In the genomic region with DNA sequence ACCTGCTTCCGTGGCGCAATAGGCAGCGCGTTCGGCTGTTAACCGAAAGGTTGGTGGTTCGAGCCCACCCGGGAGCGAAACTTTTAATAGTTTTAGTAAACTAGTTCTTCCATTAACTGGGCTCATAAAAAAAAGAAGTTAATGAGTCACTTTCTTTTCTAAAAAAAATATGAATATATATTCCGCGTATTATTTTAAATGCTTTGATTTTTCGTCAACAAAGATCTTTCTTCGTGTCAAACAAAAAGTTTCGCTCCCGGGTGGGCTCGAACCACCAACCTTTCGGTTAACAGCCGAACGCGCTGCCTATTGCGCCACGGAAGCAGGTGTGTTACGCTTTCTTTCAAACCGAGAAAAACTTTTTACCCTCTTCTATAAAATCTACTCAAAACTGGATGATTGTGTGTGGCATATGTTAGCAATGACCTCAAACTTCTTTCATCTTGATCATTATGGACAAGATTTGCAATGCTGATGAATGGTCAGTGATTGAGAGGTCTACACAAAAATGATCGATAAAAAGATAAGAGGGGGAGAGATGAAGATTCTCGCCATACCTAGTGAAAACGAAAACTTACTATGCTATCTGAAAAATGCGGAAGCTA, we compare ENCODE assay signal across 8 worm cellular contexts.
TF ChIP-seq lines count a peak whose summit lies in the region.

No protein-coding gene starts in this region.

TF ChIP-seq in whole organism, L1 larva, 84 proteins besides CTCF, POLR2A, EP300 and RAD21 (continues in another document):
- no peak for TF ChIP-seq ceh-88 (GFP tag; IDR thresholded peaks at IDR 0.05; lab: Robert Waterston, UW)
- TF ChIP-seq lin-14 (GFP tag; optimal IDR thresholded peaks at IDR 0.05; lab: Kevin White, UChicago), result peak; percentile 60
- TF ChIP-seq nhr-20 (tag; optimal IDR thresholded peaks at IDR 0.05; lab: Kevin White, UChicago), result peak; percentile 54
- no peak for TF ChIP-seq ceh-63 (GFP tag; optimal IDR thresholded peaks at IDR 0.05; lab: Kevin White, UChicago)
- no peak for TF ChIP-seq skn-1 (tag; optimal IDR thresholded peaks at IDR 0.05; lab: Kevin White, UChicago)
- TF ChIP-seq fkh-10 (GFP tag; optimal IDR thresholded peaks at IDR 0.05; lab: Kevin White, UChicago), result no peak
- no peak for TF ChIP-seq C34B4.2 (tag; optimal IDR thresholded peaks at IDR 0.05; lab: Kevin White, UChicago)
- TF ChIP-seq mep-1 (tag; optimal IDR thresholded peaks at IDR 0.05; lab: Kevin White, UChicago), result peak; percentile 55
- no peak for TF ChIP-seq egl-13 (tag; optimal IDR thresholded peaks at IDR 0.05; lab: Kevin White, UChicago)
- TF ChIP-seq nhr-11 (tag; optimal IDR thresholded peaks at IDR 0.05; lab: Kevin White, UChicago), result no peak
- TF ChIP-seq ztf-4 (tag; optimal IDR thresholded peaks at IDR 0.05; lab: Kevin White, UChicago), result no peak

TF ChIP-seq in whole organism, L2 larva, 48 proteins besides CTCF, POLR2A, EP300 and RAD21 (continues in another document):
- TF ChIP-seq egl-27 (tag; optimal IDR thresholded peaks at IDR 0.05; lab: Kevin White, UChicago) (peak; percentile 41), mbf-1 (tag; optimal IDR thresholded peaks at IDR 0.05; lab: Kevin White, UChicago) (no peak), mab-5 (tag; optimal IDR thresholded peaks at IDR 0.05; lab: Kevin White, UChicago) (no peak), nhr-6 (tag; optimal IDR thresholded peaks at IDR 0.05; lab: Kevin White, UChicago) (no peak), lsy-2 (tag; optimal IDR thresholded peaks at IDR 0.05; lab: Kevin White, UChicago) (peak in 1 of 2 experiments; percentile 21), unc-62 (GFP tag; optimal IDR thresholded peaks at IDR 0.05; lab: Kevin White, UChicago) (no peak), sma-3 (GFP tag; optimal IDR thresholded peaks at IDR 0.05; lab: Kevin White, UChicago) (peak; percentile 58), ztf-11 (tag; optimal IDR thresholded peaks at IDR 0.05; lab: Kevin White, UChicago) (no peak), crh-2 (tag; optimal IDR thresholded peaks at IDR 0.05; lab: Kevin White, UChicago) (peak; percentile 43), ZK546.5 (tag; optimal IDR thresholded peaks at IDR 0.05; lab: Kevin White, UChicago) (no peak)

TF ChIP-seq in whole organism, L3 larva, 47 proteins besides CTCF, POLR2A, EP300 and RAD21 (continues in another document):
- TF ChIP-seq ceh-9 (tag; optimal IDR thresholded peaks at IDR 0.05; lab: Kevin White, UChicago), result no peak
- no peak for TF ChIP-seq nhr-76 (tag; optimal IDR thresholded peaks at IDR 0.05; lab: Kevin White, UChicago)
- no peak for TF ChIP-seq R02D3.7 (tag; optimal IDR thresholded peaks at IDR 0.05; lab: Kevin White, UChicago)
- TF ChIP-seq nhr-67 (tag; optimal IDR thresholded peaks at IDR 0.05; lab: Kevin White, UChicago), result no peak
- TF ChIP-seq jun-1 (tag; optimal IDR thresholded peaks at IDR 0.05; lab: Kevin White, UChicago), result no peak
- no peak for TF ChIP-seq fkh-2 (tag; optimal IDR thresholded peaks at IDR 0.05; lab: Kevin White, UChicago)
- no peak for TF ChIP-seq lin-39 (tag; optimal IDR thresholded peaks at IDR 0.05; lab: Kevin White, UChicago)
- no peak for TF ChIP-seq elt-3 (tag; optimal IDR thresholded peaks at IDR 0.05; lab: Kevin White, UChicago)
- TF ChIP-seq skn-1 (tag; optimal IDR thresholded peaks at IDR 0.05; lab: Kevin White, UChicago), result no peak
- TF ChIP-seq egl-27 (tag; optimal IDR thresholded peaks at IDR 0.05; lab: Kevin White, UChicago), result no peak
- TF ChIP-seq sea-2 (GFP tag; optimal IDR thresholded peaks at IDR 0.05; lab: Kevin White, UChicago), result no peak
- no peak for TF ChIP-seq unc-62 (GFP tag; optimal IDR thresholded peaks at IDR 0.05; lab: Kevin White, UChicago)

TF ChIP-seq in whole organism, L4 larva, 104 proteins besides CTCF, POLR2A, EP300 and RAD21 (continues in another document):
- TF ChIP-seq lin-38 (GFP tag; IDR thresholded peaks at IDR 0.05; lab: Robert Waterston, UW) (peak; percentile 61), nhr-41 (GFP tag; IDR thresholded peaks at IDR 0.05; lab: Robert Waterston, UW) (no peak), madf-5 (GFP tag; IDR thresholded peaks at IDR 0.05; lab: Robert Waterston, UW) (peak in 1 of 2 experiments; percentile 56; a peak in 1 of 4 replicates), gei-8 (GFP tag; optimal IDR thresholded peaks at IDR 0.05; lab: Kevin White, UChicago) (peak; percentile 3), ctbp-1 (GFP tag; IDR thresholded peaks at IDR 0.05; lab: Robert Waterston, UW) (0 out of 2 replicates have a peak, but pooled peaks have one; percentile 62), nhr-102 (tag; optimal IDR thresholded peaks at IDR 0.05; lab: Kevin White, UChicago) (peak; percentile 62), hlh-11 (tag; optimal IDR thresholded peaks at IDR 0.05; lab: Kevin White, UChicago) (peak; percentile 58), lin-15B (tag; optimal IDR thresholded peaks at IDR 0.05; lab: Kevin White, UChicago) (no peak), mes-2 (tag; optimal IDR thresholded peaks at IDR 0.05; lab: Kevin White, UChicago; ENCODE audit: poor library complexity, severe bottlenecking) (peak; percentile 57)

TF ChIP-seq in whole organism, early embryonic, 17 proteins besides CTCF, POLR2A, EP300 and RAD21:
- TF ChIP-seq ama-1 (optimal IDR thresholded peaks at IDR 0.05; lab: Kevin White, UChicago) (no peak), pes-1 (GFP tag; IDR thresholded peaks at IDR 0.05; lab: Robert Waterston, UW) (0 out of 2 replicates have a peak, but pooled peaks have one; percentile 41)

TF ChIP-seq in whole organism, midembryonic, 9 proteins besides CTCF, POLR2A, EP300 and RAD21:
- TF ChIP-seq klf-2 (GFP tag; conservative IDR thresholded peaks at IDR 0.05; lab: Robert Waterston, UW) (no peak), cog-1 (tag; optimal IDR thresholded peaks at IDR 0.05; lab: Kevin White, UChicago) (no peak), ztf-29 (GFP tag; IDR thresholded peaks at IDR 0.05; lab: Robert Waterston, UW) (no peak), ztf-23 (GFP tag; IDR thresholded peaks at IDR 0.05; lab: Robert Waterston, UW) (0 out of 2 replicates have a peak, but pooled peaks have one; percentile 10), med-1 (GFP tag; optimal IDR thresholded peaks at IDR 0.05; lab: Kevin White, UChicago; ENCODE audit: insufficient read depth) (no peak), ref-1 (GFP tag; conservative IDR thresholded peaks at IDR 0.05; lab: Robert Waterston, UW) (no peak), tab-1 (GFP tag; IDR thresholded peaks at IDR 0.05; lab: Robert Waterston, UW) (0 out of 2 replicates have a peak, but pooled peaks have one; percentile 31), T22C8.4 (GFP tag; IDR thresholded peaks at IDR 0.05; lab: Robert Waterston, UW) (no peak), flt-1 (GFP tag; IDR thresholded peaks at IDR 0.05; lab: Robert Waterston, UW) (0 out of 2 replicates have a peak, but pooled peaks have one; percentile 26)

TF ChIP-seq in whole organism, mixed stage, embryonic, 35 proteins besides CTCF, POLR2A, EP300 and RAD21:
- TF ChIP-seq sptf-1 (tag; optimal IDR thresholded peaks at IDR 0.05; lab: Kevin White, UChicago), result peak; percentile 21
- no peak for TF ChIP-seq blmp-1 (tag; optimal IDR thresholded peaks at IDR 0.05; lab: Kevin White, UChicago)
- peak; percentile 83 for TF ChIP-seq elt-1 (tag; optimal IDR thresholded peaks at IDR 0.05; lab: Kevin White, UChicago; ENCODE audit: borderline replicate concordance, insufficient read depth)

TF ChIP-seq in whole organism, young adult, 124 proteins besides CTCF, POLR2A, EP300 and RAD21 (continues in another document):
- 0 out of 2 replicates have a peak, but pooled peaks have one; percentile 49 for TF ChIP-seq attf-6 (GFP tag; IDR thresholded peaks at IDR 0.05; lab: Robert Waterston, UW)
- peak; percentile 73 for TF ChIP-seq dox-1 (GFP tag; IDR thresholded peaks at IDR 0.05; lab: Robert Waterston, UW)
- no peak for TF ChIP-seq ceh-79 (tag; optimal IDR thresholded peaks at IDR 0.05; lab: Kevin White, UChicago)
- TF ChIP-seq lag-1 (GFP tag; IDR thresholded peaks at IDR 0.05; lab: Robert Waterston, UW), result no peak
- no peak for TF ChIP-seq hsf-1 (GFP tag; IDR thresholded peaks at IDR 0.05; lab: Robert Waterston, UW)
- TF ChIP-seq lin-54 (GFP tag; optimal IDR thresholded peaks at IDR 0.05; lab: Kevin White, UChicago), result no peak
- peak; percentile 38 for TF ChIP-seq snpc-3.4 (tag; optimal IDR thresholded peaks at IDR 0.05; lab: Kevin White, UChicago)
- peak; percentile 12 for TF ChIP-seq snpc-1.3 (tag; optimal IDR thresholded peaks at IDR 0.05; lab: Kevin White, UChicago; ENCODE audit: insufficient read depth)
- no peak for TF ChIP-seq bed-2 (GFP tag; IDR thresholded peaks at IDR 0.05; lab: Robert Waterston, UW)
- TF ChIP-seq madf-8 (GFP tag; conservative IDR thresholded peaks at IDR 0.05; lab: Robert Waterston, UW), result no peak
- TF ChIP-seq mes-4 (tag; optimal IDR thresholded peaks at IDR 0.05; lab: Kevin White, UChicago), result peak; percentile 46
- TF ChIP-seq unc-130 (GFP tag; optimal IDR thresholded peaks at IDR 0.05; lab: Kevin White, UChicago), result no peak
- TF ChIP-seq Y79H2A.3 (GFP tag; conservative IDR thresholded peaks at IDR 0.05; lab: Robert Waterston, UW), result no peak
- TF ChIP-seq F55B11.4 (tag; optimal IDR thresholded peaks at IDR 0.05; lab: Kevin White, UChicago; ENCODE audit: borderline replicate concordance, insufficient read depth), result no peak
- 0 out of 2 replicates have a peak, but pooled peaks have one; percentile 19 for TF ChIP-seq rcor-1 (GFP tag; IDR thresholded peaks at IDR 0.05; lab: Robert Waterston, UW)
- no peak for TF ChIP-seq tbx-9 (tag; optimal IDR thresholded peaks at IDR 0.05; lab: Kevin White, UChicago; ENCODE audit: borderline replicate concordance)
- no peak for TF ChIP-seq ztf-6 (GFP tag; IDR thresholded peaks at IDR 0.05; lab: Robert Waterston, UW)
- no peak for TF ChIP-seq egl-44 (GFP tag; IDR thresholded peaks at IDR 0.05; lab: Robert Waterston, UW)
- TF ChIP-seq ccch-3 (GFP tag; optimal IDR thresholded peaks at IDR 0.05; lab: Kevin White, UChicago), result no peak
- TF ChIP-seq rec-8 (tag; optimal IDR thresholded peaks at IDR 0.05; lab: Kevin White, UChicago), result peak; percentile 6 to 59
- TF ChIP-seq zim-3 (tag; optimal IDR thresholded peaks at IDR 0.05; lab: Kevin White, UChicago), result peak; percentile 58
- TF ChIP-seq pha-4 (tag; optimal IDR thresholded peaks at IDR 0.05; lab: Kevin White, UChicago), result no peak
- TF ChIP-seq ets-4 (GFP tag; optimal IDR thresholded peaks at IDR 0.05; lab: Kevin White, UChicago), result no peak
- TF ChIP-seq F52B5.7 (tag; optimal IDR thresholded peaks at IDR 0.05; lab: Kevin White, UChicago), result no peak
- 0 out of 2 replicates have a peak, but pooled peaks have one; percentile 31 for TF ChIP-seq zfh-2 (GFP tag; conservative IDR thresholded peaks at IDR 0.05; lab: Robert Waterston, UW)
- TF ChIP-seq aptf-3 (GFP tag; IDR thresholded peaks at IDR 0.05; lab: Robert Waterston, UW), result 0 out of 2 replicates have a peak, but pooled peaks have one; percentile 48
- peak; percentile 25 for TF ChIP-seq somi-1 (GFP tag; optimal IDR thresholded peaks at IDR 0.05; lab: Kevin White, UChicago)
- peak; percentile 35 for TF ChIP-seq hrde-1 (tag; optimal IDR thresholded peaks at IDR 0.05; lab: Kevin White, UChicago; ENCODE audit: borderline replicate concordance)
- peak; percentile 66 for TF ChIP-seq Y56A3A.18 (GFP tag; IDR thresholded peaks at IDR 0.05; lab: Robert Waterston, UW)
- TF ChIP-seq nhr-179 (tag; optimal IDR thresholded peaks at IDR 0.05; lab: Kevin White, UChicago), result no peak
